Worm (Caenorhabditis elegans) whole organism, mixed stage, embryonic: ENCODE measurements around the gene cri-2.

Source experiments
- drap-1 ChIP-seq: fragments of 200-800 bp; sonication (Bioruptor generic); optimal IDR thresholded peaks from 3 replicates; lab custom pipeline; 2018; ENCODE audit warnings: mild to moderate bottlenecking, missing genetic modification characterization, missing compliant biosample characterization
- elt-1 ChIP-seq: sonication (generic microtip); optimal IDR thresholded peaks from 2 replicates; lab custom pipeline; 2017; ENCODE audit warnings: missing genetic modification characterization, mild to moderate bottlenecking, missing compliant biosample characterization, antibody characterized with exemption, moderate library complexity, borderline replicate concordance; ENCODE audit not compliant: insufficient read depth
- elt-3 ChIP-seq: fragments of 150-350 bp; optimal IDR thresholded peaks from 2 replicates; lab custom pipeline; 2014; ENCODE audit warnings: missing biosample characterization, missing genetic modification characterization
- flh-1 ChIP-seq: fragments of 200-800 bp; sonication (Bioruptor generic); optimal IDR thresholded peaks from 2 replicates; lab custom pipeline; 2018; ENCODE audit warnings: mild to moderate bottlenecking, missing genetic modification characterization, moderate library complexity, missing compliant biosample characterization
- ham-2 ChIP-seq: fragments of 200-800 bp; sonication (Bioruptor generic); optimal IDR thresholded peaks from 2 replicates; lab custom pipeline; 2018; ENCODE audit warnings: mild to moderate bottlenecking, missing genetic modification characterization, missing compliant biosample characterization
- lin-13 ChIP-seq: fragments of 150-350 bp; optimal IDR thresholded peaks from 2 replicates; lab custom pipeline; 2014; ENCODE audit warnings: missing biosample characterization, missing genetic modification characterization
- lin-32 ChIP-seq: fragments of 200-800 bp; sonication (Bioruptor generic); optimal IDR thresholded peaks from 2 replicates; lab custom pipeline; 2018; ENCODE audit warnings: mild to moderate bottlenecking, missing genetic modification characterization, missing compliant biosample characterization
- lsy-2 ChIP-seq: fragments of 150-350 bp; optimal IDR thresholded peaks from 2 replicates; lab custom pipeline; 2014; ENCODE audit warnings: missing biosample characterization, missing genetic modification characterization
- mep-1 ChIP-seq: fragments of 150-350 bp; optimal IDR thresholded peaks from 2 replicates; lab custom pipeline; 2017; ENCODE audit warnings: missing biosample characterization, missing genetic modification reagents, missing genetic modification characterization, inconsistent platforms
- nhr-12 ChIP-seq: fragments of 150-350 bp; optimal IDR thresholded peaks from 2 replicates; lab custom pipeline; 2014; ENCODE audit warnings: missing biosample characterization, missing genetic modification characterization
- nhr-28 ChIP-seq: fragments of 150-350 bp; optimal IDR thresholded peaks from 2 replicates; lab custom pipeline; 2014; ENCODE audit warnings: missing biosample characterization, missing genetic modification characterization
- nhr-76 ChIP-seq: sonication (generic microtip); optimal IDR thresholded peaks from 2 replicates; lab custom pipeline; 2017; ENCODE audit warnings: missing biosample characterization, missing genetic modification characterization
- snpc-4 ChIP-seq: fragments of 150-350 bp; optimal IDR thresholded peaks from 2 replicates; lab custom pipeline; 2014; ENCODE audit warnings: missing biosample characterization, missing genetic modification characterization
- unc-39 ChIP-seq: fragments of 150-350 bp; optimal IDR thresholded peaks from 2 replicates; lab custom pipeline; 2014; ENCODE audit warnings: missing biosample characterization, missing genetic modification characterization
- zip-8 ChIP-seq: fragments of 150-350 bp; optimal IDR thresholded peaks from 2 replicates; lab custom pipeline; 2014; ENCODE audit warnings: missing biosample characterization, missing genetic modification characterization

cri-2 gene

ce11 chrV:8250208-8250607 is 48.6 kb downstream of the cri-2 start, which contains the start of gene C16D9.6:
C16D9.6 (minus strand) TSS chrV:8250308.
- TF ChIP-seq drap-1 (no peak), lin-13 (tag; lab: Kevin White, UChicago) (no peak), mep-1 (tag; lab: Kevin White, UChicago) (no peak), lsy-2 (no peak)

DNA sequence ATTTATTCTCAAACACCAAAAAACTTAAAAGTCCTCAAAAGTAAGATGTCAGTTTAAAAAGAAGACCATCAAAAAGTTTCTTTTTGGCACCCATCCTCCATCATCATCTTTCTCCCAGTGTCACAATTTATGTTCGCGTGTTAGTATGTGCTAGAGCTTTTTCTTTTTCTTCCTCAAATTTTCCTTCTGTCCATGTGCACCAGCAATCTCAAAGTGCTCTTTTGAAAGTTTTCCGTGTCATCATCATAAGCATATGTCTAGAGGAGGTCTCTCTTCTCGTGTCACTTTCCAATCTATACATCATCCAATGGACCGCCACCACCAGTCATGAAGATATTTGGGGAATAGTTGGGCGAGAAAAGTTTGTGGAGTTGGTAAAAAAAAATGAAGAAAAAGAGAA is 49.5 kb downstream of the cri-2 start:
- TF ChIP-seq zip-8 (tag; lab: Kevin White, UChicago) (no peak), ham-2 (GFP tag; lab: Kevin White, UChicago) (no peak), lin-32 (GFP tag; lab: Kevin White, UChicago) (no peak), lin-13 (tag; lab: Kevin White, UChicago) (no peak), drap-1 (no peak), unc-39 (no peak), elt-3 (tag; lab: Kevin White, UChicago) (no peak), snpc-4 (tag; lab: Kevin White, UChicago) (no peak), nhr-12 (no peak), nhr-76 (tag; lab: Kevin White, UChicago) (no peak), mep-1 (tag; lab: Kevin White, UChicago) (no peak), flh-1 (no peak), elt-1 (tag; lab: Kevin White, UChicago) (no peak), nhr-28 (tag; lab: Kevin White, UChicago) (no peak)
